Fruit fly (Drosophila melanogaster) whole organism, embryonic: ENCODE results near the gene CG7601.

ENCODE experiments used
- CG10431 ChIP-seq: fragments of 200-800 bp; sonication (Bioruptor generic); optimal IDR thresholded peaks from 3 replicates; lab custom pipeline; 2018; ENCODE audit warnings: missing biosample characterization, mild to moderate bottlenecking, missing genetic modification characterization
- CG11695 ChIP-seq: fragments of 200-800 bp; sonication (Bioruptor generic); IDR thresholded peaks from 3 replicates; pipeline ENCODE4 v1.3.6; 2022; ENCODE audit warnings: missing biosample characterization, missing genetic modification characterization
- CG11696 ChIP-seq: fragments of 200-800 bp; sonication (Bioruptor generic); IDR thresholded peaks from 2 replicates; pipeline ENCODE4 v1.3.6; 2022; ENCODE audit warnings: missing biosample characterization, missing genetic modification characterization
- CG12155 ChIP-seq: fragments of 200-800 bp; sonication (Bioruptor generic); optimal IDR thresholded peaks from 3 replicates; lab custom pipeline; 2016; ENCODE audit warnings: missing biosample characterization, missing genetic modification characterization
- CG1233 ChIP-seq: fragments of 200-800 bp; sonication (Bioruptor generic); optimal IDR thresholded peaks from 4 replicates; lab custom pipeline; 2018; ENCODE audit warnings: missing biosample characterization, mild to moderate bottlenecking, missing genetic modification characterization
- CG13287 ChIP-seq: fragments of 200-800 bp; sonication (Bioruptor generic); IDR thresholded peaks from 2 replicates; pipeline ENCODE4 v1.3.6; 2022; ENCODE audit warnings: missing biosample characterization, missing genetic modification characterization; ENCODE audit not compliant: partially characterized antibody
- CG14860 ChIP-seq: fragments of 200-800 bp; sonication (Bioruptor generic); IDR thresholded peaks from 3 replicates; pipeline ENCODE4 v1.3.6; 2022; ENCODE audit warnings: missing biosample characterization, missing genetic modification characterization; ENCODE audit not compliant: partially characterized antibody
- CG15514 ChIP-seq: fragments of 200-800 bp; sonication (Bioruptor generic); optimal IDR thresholded peaks from 3 replicates; lab custom pipeline; 2017; ENCODE audit warnings: missing biosample characterization, missing genetic modification characterization, mild to moderate bottlenecking, moderate library complexity, missing genetic modification reagents
- CG15601 ChIP-seq: fragments of 200-800 bp; sonication (Bioruptor generic); optimal IDR thresholded peaks from 3 replicates; lab custom pipeline; 2019; ENCODE audit warnings: missing biosample characterization, mild to moderate bottlenecking, missing genetic modification characterization, moderate library complexity
- CG1792 ChIP-seq: fragments of 200-800 bp; sonication (Bioruptor generic); optimal IDR thresholded peaks from 2 replicates; lab custom pipeline; 2016; ENCODE audit warnings: missing biosample characterization, missing genetic modification characterization
- CG2678 ChIP-seq: fragments of 200-800 bp; sonication (Bioruptor generic); optimal IDR thresholded peaks from 3 replicates; lab custom pipeline; 2019; ENCODE audit warnings: missing biosample characterization, mild to moderate bottlenecking, missing genetic modification characterization, moderate library complexity
- CG34224 ChIP-seq: fragments of 200-800 bp; sonication (Bioruptor generic); IDR thresholded peaks from 3 replicates; pipeline ENCODE4 v1.3.6; 2022; ENCODE audit warnings: missing biosample characterization, missing genetic modification characterization; ENCODE audit not compliant: partially characterized antibody
- CG3847 ChIP-seq: fragments of 200-800 bp; sonication (Bioruptor generic); IDR thresholded peaks from 2 replicates; pipeline ENCODE4 v1.3.6; 2022; ENCODE audit warnings: missing biosample characterization, missing genetic modification characterization
- CG4328 ChIP-seq: fragments of 200-800 bp; sonication (Bioruptor generic); optimal IDR thresholded peaks from 3 replicates; lab custom pipeline; 2017; ENCODE audit warnings: missing biosample characterization, missing genetic modification reagents, missing genetic modification characterization
- CG6175 ChIP-seq: fragments of 200-800 bp; sonication (Bioruptor generic); IDR thresholded peaks from 3 replicates; pipeline ENCODE4 v1.3.6; 2022; ENCODE audit warnings: missing biosample characterization, missing genetic modification characterization
- CG7963 ChIP-seq: fragments of 200-800 bp; sonication (Bioruptor generic); IDR thresholded peaks from 3 replicates; pipeline ENCODE4 v1.3.6; 2022; ENCODE audit warnings: missing biosample characterization, missing genetic modification characterization; ENCODE audit not compliant: partially characterized antibody
- CHES-1-like ChIP-seq: fragments of 200-800 bp; sonication (Bioruptor generic); optimal IDR thresholded peaks from 2 replicates; lab custom pipeline; 2016; ENCODE audit warnings: missing biosample characterization, missing genetic modification characterization
- D19B ChIP-seq: fragments of 200-800 bp; sonication (Bioruptor generic); optimal IDR thresholded peaks from 2 replicates; lab custom pipeline; 2017; ENCODE audit warnings: missing biosample characterization, mild to moderate bottlenecking, missing genetic modification characterization
- Deaf1 ChIP-seq: fragments of 200-800 bp; optimal IDR thresholded peaks from 3 replicates; lab custom pipeline; 2019; ENCODE audit warnings: missing biosample characterization, mild to moderate bottlenecking, missing genetic modification characterization, moderate library complexity
- Eip74EF ChIP-seq, 2 experiments: fragments of 200-800 bp in 1 of 2; fragments of >200 bp in 1 of 2; sonication (Bioruptor generic) in 1 of 2; optimal IDR thresholded peaks; 2 replicates each; lab custom pipeline; 2017 to 2019; ENCODE audit warnings: missing biosample characterization in 2 of 2, missing genetic modification characterization in 2 of 2, mild to moderate bottlenecking in 1 of 2, moderate library complexity in 1 of 2
- H15 ChIP-seq: fragments of 200-800 bp; sonication (Bioruptor generic); IDR thresholded peaks from 3 replicates; pipeline ENCODE4 v1.3.6; 2022; ENCODE audit warnings: missing biosample characterization, missing genetic modification characterization
- Hsf ChIP-seq: fragments of 200-800 bp; sonication (Bioruptor generic); optimal IDR thresholded peaks from 3 replicates; lab custom pipeline; 2016; ENCODE audit warnings: missing biosample characterization, missing genetic modification characterization
- Lhr ChIP-seq: fragments of 200-800 bp; sonication (Bioruptor generic); optimal IDR thresholded peaks from 3 replicates; lab custom pipeline; 2017; ENCODE audit warnings: mild to moderate bottlenecking, missing biosample characterization, missing genetic modification reagents, missing genetic modification characterization
- Nf-YC ChIP-seq: fragments of 200-800 bp; optimal IDR thresholded peaks from 3 replicates; lab custom pipeline; 2019; ENCODE audit warnings: missing biosample characterization, mild to moderate bottlenecking, missing genetic modification characterization, moderate library complexity
- Opbp ChIP-seq: fragments of 200-800 bp; sonication (Bioruptor generic); IDR thresholded peaks from 3 replicates; pipeline ENCODE4 v1.3.6; 2022; ENCODE audit warnings: missing biosample characterization, missing genetic modification characterization; ENCODE audit not compliant: partially characterized antibody
- Pdp1 ChIP-seq, 2 experiments: fragments of 200-800 bp; sonication (Bioruptor generic); optimal IDR thresholded peaks; 3 replicates each; lab custom pipeline; 2016; ENCODE audit warnings: missing biosample characterization in 2 of 2, missing genetic modification characterization in 2 of 2, mild to moderate bottlenecking in 1 of 2, moderate library complexity in 1 of 2
- abd-A ChIP-seq: fragments of 200-800 bp; sonication (Bioruptor generic); optimal IDR thresholded peaks from 3 replicates; lab custom pipeline; 2019; ENCODE audit warnings: missing biosample characterization, mild to moderate bottlenecking, missing genetic modification characterization, moderate library complexity
- aop ChIP-seq: fragments of 200-800 bp; sonication (Bioruptor generic); IDR thresholded peaks from 2 replicates; pipeline ENCODE4 v1.3.6; 2022; ENCODE audit warnings: missing biosample characterization, missing genetic modification characterization
- bbx ChIP-seq: fragments of 200-800 bp; sonication (Bioruptor generic); IDR thresholded peaks from 2 replicates; pipeline ENCODE4 v1.3.6; 2022; ENCODE audit warnings: missing biosample characterization, missing genetic modification characterization; ENCODE audit not compliant: partially characterized antibody
- chinmo ChIP-seq: fragments of 200-800 bp; sonication (Bioruptor generic); IDR thresholded peaks from 4 replicates; pipeline ENCODE4 v1.3.6; 2022; ENCODE audit warnings: missing biosample characterization, missing genetic modification characterization; ENCODE audit not compliant: partially characterized antibody
- ci ChIP-seq: fragments of 200-800 bp; sonication (Bioruptor generic); IDR thresholded peaks from 3 replicates; pipeline ENCODE4 v1.3.6; 2022; ENCODE audit warnings: missing biosample characterization, missing genetic modification characterization
- corto ChIP-seq: fragments of 200-800 bp; sonication (Bioruptor generic); optimal IDR thresholded peaks from 2 replicates; lab custom pipeline; 2016; ENCODE audit warnings: missing biosample characterization, mild to moderate bottlenecking, missing genetic modification characterization, moderate library complexity
- crol ChIP-seq: fragments of 200-800 bp; sonication (Bioruptor generic); IDR thresholded peaks from 2 replicates; pipeline ENCODE4 v1.3.6; 2022; ENCODE audit warnings: missing biosample characterization, missing genetic modification characterization
- cwo ChIP-seq: fragments of 200-800 bp; sonication (Bioruptor generic); optimal IDR thresholded peaks from 3 replicates; lab custom pipeline; 2017; ENCODE audit warnings: missing biosample characterization, missing genetic modification characterization, mild to moderate bottlenecking, moderate library complexity, missing genetic modification reagents
- dati ChIP-seq: fragments of 200-800 bp; sonication (Bioruptor generic); IDR thresholded peaks from 2 replicates; pipeline ENCODE4 v1.3.6; 2022; ENCODE audit warnings: missing biosample characterization, missing genetic modification characterization
- dpn ChIP-seq, 2 experiments: fragments of 200-800 bp; sonication (Bioruptor generic); optimal IDR thresholded peaks; 3 replicates each; lab custom pipeline; 2016; ENCODE audit warnings: missing biosample characterization in 2 of 2, missing genetic modification characterization in 2 of 2
- gem ChIP-seq: fragments of 200-800 bp; sonication (Bioruptor generic); optimal IDR thresholded peaks from 2 replicates; lab custom pipeline; 2019; ENCODE audit warnings: missing biosample characterization, mild to moderate bottlenecking, missing genetic modification characterization, moderate library complexity
- inv ChIP-seq: fragments of 200-800 bp; sonication (Bioruptor generic); IDR thresholded peaks from 2 replicates; pipeline ENCODE4 v1.3.6; 2022; ENCODE audit warnings: missing biosample characterization, missing genetic modification characterization; ENCODE audit not compliant: partially characterized antibody
- klu ChIP-seq: fragments of 200-800 bp; sonication (Bioruptor generic); IDR thresholded peaks from 2 replicates; pipeline ENCODE4 v1.3.6; 2022; ENCODE audit warnings: missing biosample characterization, missing genetic modification characterization
- ranshi ChIP-seq: fragments of 200-800 bp; sonication (Bioruptor generic); IDR thresholded peaks from 2 replicates; pipeline ENCODE4 v1.3.6; 2022; ENCODE audit warnings: missing biosample characterization, missing genetic modification characterization
- rib ChIP-seq: fragments of 200-800 bp; sonication (Bioruptor generic); IDR thresholded peaks from 2 replicates; pipeline ENCODE4 v1.3.6; 2022; ENCODE audit warnings: missing biosample characterization, missing genetic modification characterization
- sd ChIP-seq: fragments of 200-800 bp; sonication (Bioruptor generic); optimal IDR thresholded peaks from 3 replicates; lab custom pipeline; 2018; ENCODE audit warnings: missing biosample characterization, mild to moderate bottlenecking, missing genetic modification characterization, moderate library complexity
- tin ChIP-seq: fragments of 200-800 bp; sonication (Bioruptor generic); optimal IDR thresholded peaks from 3 replicates; lab custom pipeline; 2016; ENCODE audit warnings: missing biosample characterization, missing genetic modification characterization
- tna ChIP-seq: fragments of 200-800 bp; sonication (Bioruptor generic); IDR thresholded peaks from 2 replicates; pipeline ENCODE4 v1.3.6; 2022; ENCODE audit warnings: missing biosample characterization, missing genetic modification characterization; ENCODE audit not compliant: partially characterized antibody
- unc-4 ChIP-seq: fragments of 200-800 bp; sonication (Bioruptor generic); IDR thresholded peaks from 2 replicates; pipeline ENCODE4 v1.3.6; 2022; ENCODE audit warnings: missing biosample characterization, missing genetic modification characterization; ENCODE audit not compliant: partially characterized antibody
- z ChIP-seq: fragments of 200-800 bp; sonication (Bioruptor generic); IDR thresholded peaks from 3 replicates; pipeline ENCODE4 v1.3.6; 2022; ENCODE audit warnings: missing biosample characterization, missing genetic modification characterization

Gene CG7601

DNA sequence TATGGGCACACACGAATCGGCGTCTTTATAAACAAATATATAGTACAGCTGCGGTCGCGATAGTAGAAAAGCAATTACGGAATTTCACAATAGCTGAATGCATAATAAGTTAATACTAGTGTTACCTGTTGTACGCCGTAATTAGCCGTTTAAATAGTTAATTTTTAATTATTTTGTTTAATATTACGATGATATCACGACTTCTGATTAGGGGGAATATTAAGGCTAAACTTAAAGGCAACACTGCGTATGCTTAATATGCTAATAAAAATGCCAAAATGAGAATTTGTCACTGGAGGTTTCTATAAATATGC, 42.4 kb upstream of the CG7601 start (continued):
- TF ChIP-seq D19B (GFP tag; lab: Kevin White, UChicago), result peak; percentile 8
- no peak for TF ChIP-seq CG3847 (GFP tag; lab: Robert Waterston, UW)
- TF ChIP-seq CG11696 (GFP tag; lab: Robert Waterston, UW), result peak; percentile 31; the same call in 1 of the 2 replicates
- TF ChIP-seq Pdp1 (GFP tag; optimal IDR thresholded peaks at IDR 0.05; lab: Kevin White, UChicago), result peak in 1 of 2 experiments; percentile 5
- peak; percentile 16; the same call in 1 of the 3 replicates for TF ChIP-seq CG11695 (GFP tag; lab: Robert Waterston, UW)
- no peak for TF ChIP-seq Opbp (GFP tag; lab: Robert Waterston, UW)
- no peak for TF ChIP-seq CG14860 (GFP tag; lab: Robert Waterston, UW)
- no peak for TF ChIP-seq dpn (GFP tag; optimal IDR thresholded peaks at IDR 0.05; lab: Kevin White, UChicago)
- TF ChIP-seq unc-4 (GFP tag; lab: Robert Waterston, UW), result peak; percentile 10; the same call in 1 of the 2 replicates
- no peak for TF ChIP-seq klu
- no peak for TF ChIP-seq CHES-1-like (GFP tag; lab: Kevin White, UChicago)
- TF ChIP-seq CG1233 (GFP tag; lab: Kevin White, UChicago), result no peak
- TF ChIP-seq CG7963, result no peak
- TF ChIP-seq CG2678, result peak; percentile 27
- TF ChIP-seq H15, result no peak
- no peak for TF ChIP-seq inv (GFP tag; lab: Robert Waterston, UW)
- no peak for TF ChIP-seq CG1792 (GFP tag; lab: Kevin White, UChicago)

DNA sequence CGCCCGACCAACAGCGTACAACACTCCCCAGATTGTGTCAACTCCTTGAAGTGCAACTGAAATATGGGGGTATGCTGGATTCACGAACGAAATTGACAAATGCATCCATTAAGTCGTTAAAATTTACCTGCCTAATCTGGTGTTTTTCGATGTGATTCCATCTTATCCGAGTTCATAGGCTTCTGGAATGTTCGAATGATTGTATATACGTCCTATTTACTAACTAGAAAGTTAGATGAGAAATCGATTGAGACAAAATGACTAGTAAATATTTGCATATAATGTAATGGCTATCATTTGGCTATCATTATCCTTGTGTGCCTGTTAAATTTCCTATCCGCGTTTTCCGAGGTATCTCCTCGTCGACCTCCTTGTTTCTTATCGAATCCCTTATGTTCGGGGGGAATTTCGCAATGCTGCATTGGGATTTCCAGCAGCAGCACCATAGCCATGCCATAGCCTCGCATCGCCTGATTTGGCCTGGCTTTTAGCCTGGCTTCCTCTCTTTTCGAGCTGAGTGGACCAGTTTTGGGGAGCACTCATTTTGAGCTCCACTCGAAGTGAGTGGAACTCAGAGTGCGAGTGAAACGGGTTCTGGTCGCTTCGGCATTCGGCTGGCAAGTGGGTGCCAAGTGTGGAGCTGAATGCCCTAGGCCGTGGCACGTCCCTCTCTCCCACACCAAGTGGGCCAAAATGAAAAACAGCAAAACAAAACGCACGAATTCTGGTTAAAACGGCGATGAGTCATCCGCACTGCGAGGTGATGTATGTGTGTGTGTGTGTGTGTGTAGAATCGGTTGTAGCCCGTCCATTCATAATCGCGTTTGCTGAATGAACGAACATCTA, 41.8 kb upstream of the CG7601 start:
- TF ChIP-seq sd (peak; percentile 67), CG12155 (GFP tag; lab: Kevin White, UChicago) (no peak), CG13287 (GFP tag; lab: Robert Waterston, UW) (peak; percentile 39; the same call in 1 of the 2 replicates), rib (GFP tag; lab: Robert Waterston, UW) (peak; percentile 49; the same call in 1 of the 2 replicates), CG10431 (GFP tag; lab: Kevin White, UChicago) (no peak), tin (GFP tag; lab: Kevin White, UChicago) (no peak), corto (GFP tag; lab: Kevin White, UChicago) (no peak), gem (tag; lab: Kevin White, UChicago) (no peak), Nf-YC (tag; lab: Kevin White, UChicago) (peak; percentile 5), CG15601 (tag; lab: Kevin White, UChicago) (no peak), crol (GFP tag; lab: Robert Waterston, UW) (peak; percentile 52; the same call in 1 of the 2 replicates), unc-4 (GFP tag; lab: Robert Waterston, UW) (peak; percentile 42; the same call in 1 of the 2 replicates), aop (no peak), CG4328 (GFP tag; lab: Kevin White, UChicago) (no peak), CG34224 (GFP tag; lab: Robert Waterston, UW) (peak; percentile 15; the same call in 1 of the 3 replicates), tna (GFP tag; lab: Robert Waterston, UW) (peak; percentile 41; the same call in 1 of the 2 replicates), Hsf (GFP tag; lab: Kevin White, UChicago) (no peak), ranshi (GFP tag; lab: Robert Waterston, UW) (no peak), Deaf1 (tag; lab: Kevin White, UChicago) (peak; percentile 54), dati (GFP tag; lab: Robert Waterston, UW) (no peak), z (GFP tag; lab: Robert Waterston, UW) (peak; percentile 98), ci (GFP tag; lab: Robert Waterston, UW) (peak; percentile 29; the same call in 1 of the 3 replicates), CG15514 (GFP tag; lab: Kevin White, UChicago) (peak; percentile 29), bbx (GFP tag; lab: Robert Waterston, UW) (peak; percentile 60; the same call in 1 of the 2 replicates), Lhr (GFP tag; lab: Kevin White, UChicago) (no peak), Eip74EF (GFP tag; optimal IDR thresholded peaks at IDR 0.05; lab: Kevin White, UChicago) (peak in 1 of 2 experiments; percentile 12), abd-A (tag; lab: Kevin White, UChicago) (peak; percentile 47), chinmo (GFP tag; lab: Robert Waterston, UW) (peak; percentile 95; the same call in 3 of the 4 replicates), cwo (GFP tag; lab: Kevin White, UChicago) (peak; percentile 65), CG6175 (GFP tag; lab: Robert Waterston, UW) (peak; percentile 58; the same call in 1 of the 3 replicates)
